Worm (Caenorhabditis elegans): Measurements from ENCODE around the gene his-41.

DNA sequence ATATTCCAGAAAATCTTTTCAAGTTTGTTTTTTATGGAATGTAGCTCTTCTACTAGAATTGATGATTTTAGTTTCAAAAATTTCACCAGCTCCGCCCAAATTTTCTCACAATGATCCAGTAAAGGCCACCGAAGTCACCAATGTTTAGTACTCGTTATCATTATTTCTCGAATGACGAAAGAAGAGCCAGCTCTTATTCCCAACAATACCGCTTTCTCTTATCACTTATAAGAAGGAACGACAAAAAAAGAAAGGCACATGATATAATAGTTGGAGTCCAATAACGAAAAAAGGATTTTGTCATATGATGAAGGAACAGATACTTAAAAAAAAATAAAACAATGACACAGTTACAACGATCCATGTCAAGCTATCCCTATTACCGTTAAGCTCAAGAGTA lies 25.7 kb downstream of the his-41 start:
- TF ChIP-seq hlh-15 (tag; optimal IDR thresholded peaks at IDR 0.05) = no peak
- TF ChIP-seq nhr-11 (tag; optimal IDR thresholded peaks at IDR 0.05) = no peak
- no peak for TF ChIP-seq ama-1 (optimal IDR thresholded peaks at IDR 0.05)
- no peak for TF ChIP-seq ceh-22 (tag; optimal IDR thresholded peaks at IDR 0.05)
- TF ChIP-seq tbx-2 (tag; optimal IDR thresholded peaks at IDR 0.05) = no peak
- TF ChIP-seq eyg-1 (tag; optimal IDR thresholded peaks at IDR 0.05) = no peak
- TF ChIP-seq fkh-10 (GFP tag; optimal IDR thresholded peaks at IDR 0.05) = no peak
- no peak for TF ChIP-seq unc-86 (tag; optimal IDR thresholded peaks at IDR 0.05)
- no peak for TF ChIP-seq che-1 (tag; optimal IDR thresholded peaks at IDR 0.05)
- TF ChIP-seq ahr-1 (tag; optimal IDR thresholded peaks at IDR 0.05) = no peak
- no peak for TF ChIP-seq nfya-1 (tag; optimal IDR thresholded peaks at IDR 0.05)
- TF ChIP-seq pqm-1 (tag; optimal IDR thresholded peaks at IDR 0.05) = no peak

Data from whole organism, late embryonic.